Fruit fly (Drosophila melanogaster) S2 (cell line): ENCODE results near the gene CG11349.

ENCODE experiments used
- CG8478 ChIP-seq: fragments of >200 bp; optimal IDR thresholded peaks from 2 replicates; lab custom pipeline; 2018
- CTCF ChIP-seq, 2 experiments: fragments of >200 bp; optimal IDR thresholded peaks; 2 replicates each; lab custom pipeline; 2018

DNA sequence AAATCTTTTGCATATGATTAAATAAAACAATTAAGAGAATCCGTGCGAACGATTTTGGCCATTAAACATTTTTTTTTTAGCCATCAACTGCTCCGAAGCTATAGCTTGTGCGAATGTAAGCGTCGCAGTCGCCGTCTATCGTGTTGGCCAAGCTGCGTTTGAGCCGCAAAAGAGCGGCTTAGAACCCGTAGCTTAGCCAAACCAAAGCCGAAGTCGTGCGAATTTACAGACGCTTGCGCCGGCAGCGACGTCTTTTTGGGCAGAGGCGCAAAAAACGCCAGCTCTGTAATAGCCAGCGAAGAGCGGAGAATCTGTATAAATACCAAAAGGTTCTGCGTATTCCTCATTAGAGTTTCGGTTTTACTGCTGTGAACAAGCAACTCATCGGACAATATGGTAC is 7.1 kb downstream of the CG11349 start, which contains the start of gene CG7465:
- no peak for TF ChIP-seq CTCF (optimal IDR thresholded peaks at IDR 0.05; lab: Kevin White, UChicago)
- no peak for TF ChIP-seq CG8478 (lab: Kevin White, UChicago)
